Worm (Caenorhabditis elegans): ENCODE data around the gene odr-2.

odr-2 gene

DNA sequence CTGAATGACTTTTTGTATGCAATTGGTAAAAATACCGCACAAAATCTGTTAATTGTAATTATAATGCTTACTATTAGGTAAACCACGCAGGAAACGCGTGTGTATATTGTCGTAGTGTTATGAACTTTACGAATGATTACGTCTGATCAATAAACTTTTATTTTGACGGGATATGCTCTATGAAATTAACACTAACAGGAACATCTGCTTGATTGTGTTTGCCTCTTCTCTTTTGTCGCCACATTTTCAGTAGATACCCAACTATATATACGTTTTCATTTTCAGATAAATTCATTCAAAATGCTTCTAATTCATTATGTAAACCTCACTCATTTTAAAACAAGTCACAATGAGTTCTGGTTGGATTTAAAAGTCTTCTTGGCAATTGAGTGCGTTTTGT, 28.9 kb downstream of the odr-2 start, which contains the start of gene sre-10:
Gene sre-10 (plus strand): TSS at position 301 of the 400 bp plus-strand sequence.
- no peak for TF ChIP-seq unc-62 (GFP tag; optimal IDR thresholded peaks at IDR 0.05)

DNA sequence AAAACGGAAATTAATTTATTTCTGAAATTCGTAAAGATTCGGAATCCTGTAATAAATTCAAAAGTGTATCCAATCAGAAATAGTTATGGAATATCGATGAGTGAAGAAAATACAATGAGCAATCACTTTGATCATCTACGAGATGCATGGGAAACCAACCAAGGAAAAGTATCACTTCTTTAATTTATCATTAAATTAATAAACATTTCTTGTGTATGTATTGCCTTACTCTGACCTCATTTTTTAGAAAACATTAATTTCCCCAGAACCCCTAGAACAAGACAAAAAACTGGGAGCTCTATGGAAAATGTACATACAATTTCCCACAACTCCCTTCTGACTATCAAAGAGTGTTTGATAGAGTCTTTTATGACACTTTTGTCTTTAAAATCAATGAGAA, 30.6 kb downstream of the odr-2 start, which contains the start of gene F10D2.16:
Gene F10D2.16 (plus strand): TSS at position 301 of the 400 bp plus-strand sequence.
- no peak for TF ChIP-seq unc-62 (GFP tag; optimal IDR thresholded peaks at IDR 0.05)

DNA sequence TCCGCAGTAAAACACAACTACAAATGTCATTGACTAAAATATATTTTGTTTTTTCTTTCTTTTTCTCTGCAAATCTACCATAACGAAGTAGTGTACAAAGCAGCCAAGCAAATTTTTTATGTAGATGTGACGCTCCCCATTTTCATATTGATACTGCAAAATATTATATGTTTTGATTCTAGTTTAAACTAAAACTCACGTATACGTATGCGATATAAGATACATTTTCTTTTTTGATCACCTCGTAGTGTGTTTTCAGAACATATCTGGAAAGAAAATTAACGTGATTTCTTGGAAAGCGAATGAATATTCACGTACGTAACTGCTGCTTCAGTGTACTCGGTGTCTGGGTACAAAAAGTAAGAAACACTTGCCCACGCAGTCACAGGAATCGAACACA, 33.5 kb downstream of the odr-2 start:
- TF ChIP-seq unc-62 (GFP tag; optimal IDR thresholded peaks at IDR 0.05) = no peak

DNA sequence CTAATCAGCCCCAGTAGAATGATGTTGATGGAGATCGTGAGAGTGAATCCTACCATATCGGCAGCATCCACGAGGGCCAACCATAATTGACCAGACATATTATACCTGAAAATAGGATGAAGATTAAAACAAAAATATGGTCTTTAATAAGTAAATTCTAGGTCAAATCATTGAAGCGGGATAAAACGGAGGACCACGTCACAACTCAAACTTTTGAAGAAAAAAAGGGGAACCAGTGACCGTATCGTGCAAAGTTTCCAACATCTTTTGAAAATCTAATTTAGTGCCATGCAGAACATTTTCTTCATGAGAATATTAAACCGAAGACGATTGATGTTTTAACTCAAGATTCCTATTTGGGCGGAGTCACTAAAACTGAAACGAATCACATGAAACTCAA, 35.0 kb downstream of the odr-2 start, which contains the start of gene str-112:
Gene str-112 (minus strand): TSS at position 101 of the 400 bp plus-strand sequence.
- TF ChIP-seq unc-62 (GFP tag; optimal IDR thresholded peaks at IDR 0.05) = no peak

DNA sequence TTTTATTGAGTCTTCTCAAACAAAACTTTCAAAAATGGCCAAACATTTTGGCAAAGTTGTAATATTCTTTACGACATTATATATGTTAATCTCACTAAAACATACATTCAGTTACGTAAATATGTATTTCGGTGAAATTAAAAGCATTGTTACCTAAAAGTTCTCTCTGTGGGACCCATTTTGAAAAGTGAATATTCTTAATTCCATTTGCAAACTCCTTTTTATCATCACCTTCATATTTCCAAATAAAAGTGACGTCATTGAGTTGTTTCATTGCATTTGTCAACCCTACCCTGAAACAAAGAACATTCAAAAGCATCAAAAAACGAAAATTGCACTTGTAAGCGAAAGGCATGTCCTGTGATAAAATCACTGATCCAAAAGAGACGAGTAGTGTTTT, 37.0 kb downstream of the odr-2 start:
- no peak for TF ChIP-seq unc-62 (GFP tag; optimal IDR thresholded peaks at IDR 0.05)

ce11 chrV:7141864-7142263, 38.5 kb downstream of the odr-2 start, which contains the start of gene ugt-40:
Gene ugt-40 (minus strand): TSS chrV:7141964.
- no peak for TF ChIP-seq unc-62 (GFP tag; optimal IDR thresholded peaks at IDR 0.05)

- no peak for TF ChIP-seq unc-62 (GFP tag; optimal IDR thresholded peaks at IDR 0.05)
Measured at ce11 chrV:7142661-7143060, 39.3 kb downstream of the odr-2 start.

- no peak for TF ChIP-seq unc-62 (GFP tag; optimal IDR thresholded peaks at IDR 0.05)
Measured at ce11 chrV:7145250-7145850, 42.0 kb downstream of the odr-2 start, which contains the start of gene ugt-37. Gene ugt-37 (minus strand): TSS chrV:7145318.

- TF ChIP-seq unc-62 (GFP tag; optimal IDR thresholded peaks at IDR 0.05) = no peak
Measured at ce11 chrV:7147370-7147769, 44.0 kb downstream of the odr-2 start, which contains the start of gene ugt-38. Gene ugt-38 (minus strand): TSS chrV:7147470.

DNA sequence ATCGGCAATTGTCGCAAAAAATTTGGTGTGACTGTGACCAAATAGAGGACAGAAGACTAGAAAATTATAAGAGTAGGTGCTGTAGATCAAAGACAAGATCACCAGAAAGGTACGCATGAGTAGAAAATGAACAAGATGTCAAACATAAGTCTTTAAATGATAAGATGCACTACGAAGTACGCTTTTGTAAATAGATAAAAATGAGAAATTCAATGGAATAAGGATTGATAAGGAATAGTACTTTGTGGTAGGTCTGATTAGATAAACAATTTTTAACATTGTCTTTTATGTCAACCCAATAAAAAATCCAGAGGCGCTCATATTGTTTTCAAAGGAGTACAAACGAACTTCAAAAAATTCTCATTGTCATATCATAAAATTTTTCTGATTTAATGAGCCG, 47.2 kb downstream of the odr-2 start, which contains the start of gene F10D2.8:
Gene F10D2.8 (minus strand): TSS at position 145 of the 400 bp plus-strand sequence.
- no peak for TF ChIP-seq unc-62 (GFP tag; optimal IDR thresholded peaks at IDR 0.05)

ce11 chrV:7153046-7153445, 49.7 kb downstream of the odr-2 start, which contains the start of gene fat-7:
Gene fat-7 (minus strand): TSS chrV:7153146.
- no peak for TF ChIP-seq unc-62 (GFP tag; optimal IDR thresholded peaks at IDR 0.05)

DNA sequence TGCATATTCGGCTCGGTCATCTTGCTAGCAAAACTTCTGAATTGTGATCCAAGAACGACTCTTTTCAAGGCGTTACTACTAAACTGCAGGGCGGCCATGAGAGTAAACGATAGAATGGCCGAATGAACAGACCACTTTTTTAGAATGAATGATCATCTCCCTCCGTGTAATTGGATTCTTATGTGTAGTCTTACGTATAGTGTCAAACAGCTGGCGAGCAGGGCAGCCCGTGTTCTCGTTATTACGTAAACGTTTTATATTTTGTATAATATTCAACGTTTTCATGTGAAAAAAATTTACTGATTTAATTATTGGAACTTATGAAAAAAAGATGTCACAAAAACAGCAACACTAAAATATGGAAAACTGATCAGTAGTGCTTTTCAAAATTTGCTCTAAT, 52.7 kb downstream of the odr-2 start, which contains the start of gene F10D2.10:
Gene F10D2.10 (minus strand): TSS at position 101 of the 400 bp plus-strand sequence.
- TF ChIP-seq unc-62 (GFP tag; optimal IDR thresholded peaks at IDR 0.05) = no peak

DNA sequence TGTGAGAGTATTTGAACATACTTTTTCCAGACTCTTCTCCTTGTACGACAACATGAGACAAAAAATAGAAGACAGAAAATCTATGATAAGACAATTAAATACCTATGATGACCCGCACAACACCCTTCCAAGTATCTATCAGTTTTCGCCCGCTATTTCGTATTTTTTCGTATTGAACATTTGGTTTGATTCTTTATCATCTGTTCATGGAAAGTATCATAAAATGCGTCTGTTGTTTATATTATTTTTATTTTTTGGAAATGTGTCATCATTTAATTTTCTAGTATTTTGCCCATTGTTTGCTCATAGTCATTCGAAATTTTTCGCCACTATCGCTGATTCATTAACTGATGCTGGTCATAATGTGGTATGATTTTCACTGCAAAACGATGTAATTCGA, 53.7 kb downstream of the odr-2 start, which contains the start of gene ugt-39:
Gene ugt-39 (plus strand): TSS at position 54 of the 400 bp plus-strand sequence.
- no peak for TF ChIP-seq unc-62 (GFP tag; optimal IDR thresholded peaks at IDR 0.05)

DNA sequence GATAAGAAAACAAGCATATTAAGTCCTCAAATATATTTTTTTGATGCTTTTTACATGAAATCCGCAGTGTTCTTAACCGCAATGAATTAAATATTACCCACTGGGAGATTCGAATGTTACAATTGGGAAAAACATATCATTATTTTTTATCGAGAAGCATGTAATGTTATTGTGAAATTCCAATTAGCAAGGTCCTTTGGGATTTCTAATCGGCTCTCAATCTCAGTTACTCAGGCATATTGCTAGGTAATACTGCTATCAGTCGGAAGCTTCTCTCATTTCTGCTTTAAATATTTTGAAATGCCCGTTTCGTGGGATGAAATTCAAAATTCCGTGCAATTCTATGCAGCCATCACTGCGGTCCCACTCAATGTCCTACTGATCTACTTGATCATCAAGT, 56.0 kb downstream of the odr-2 start, which contains the start of gene str-204:
Gene str-204 (plus strand): TSS at position 301 of the 400 bp plus-strand sequence.
- no peak for TF ChIP-seq unc-62 (GFP tag; optimal IDR thresholded peaks at IDR 0.05)

ce11 chrV:7163477-7164114, 60.2 kb downstream of the odr-2 start, which contains the start of gene ugt-41:
Gene ugt-41 (minus strand): TSS chrV:7163595.
- no peak for TF ChIP-seq unc-62 (GFP tag; optimal IDR thresholded peaks at IDR 0.05)

Data from whole organism, dauer.